Worm (Caenorhabditis elegans) whole organism, L4/young adult: ENCODE results near the gene F26A1.3.

Experiments
- W03F9.2 ChIP-seq: fragments of 150-350 bp; optimal IDR thresholded peaks from 2 replicates; lab custom pipeline; 2014; ENCODE audit warnings: missing biosample characterization, missing genetic modification characterization
- dao-5 ChIP-seq: sonication (generic microtip); optimal IDR thresholded peaks from 2 replicates; lab custom pipeline; 2016; ENCODE audit warnings: missing genotype, missing genetic modification characterization, moderate library complexity, missing compliant biosample characterization
- him-1 ChIP-seq: sonication (generic microtip); optimal IDR thresholded peaks from 2 replicates; lab custom pipeline; 2016; ENCODE audit warnings: missing genotype, missing genetic modification reagents, missing genetic modification characterization, missing compliant biosample characterization

ce11 chrIII:4856109-4856508 lies 29.4 kb downstream of the F26A1.3 start, which contains the start of gene C35D10.7:
- TF ChIP-seq him-1 (tag; lab: Kevin White, UChicago) (no peak), W03F9.2 (tag; lab: Kevin White, UChicago) (no peak), dao-5 (tag; lab: Kevin White, UChicago) (no peak)
